Worm (Caenorhabditis elegans): ENCODE measurements around the gene F53C3.4.

Gene F53C3.4

DNA sequence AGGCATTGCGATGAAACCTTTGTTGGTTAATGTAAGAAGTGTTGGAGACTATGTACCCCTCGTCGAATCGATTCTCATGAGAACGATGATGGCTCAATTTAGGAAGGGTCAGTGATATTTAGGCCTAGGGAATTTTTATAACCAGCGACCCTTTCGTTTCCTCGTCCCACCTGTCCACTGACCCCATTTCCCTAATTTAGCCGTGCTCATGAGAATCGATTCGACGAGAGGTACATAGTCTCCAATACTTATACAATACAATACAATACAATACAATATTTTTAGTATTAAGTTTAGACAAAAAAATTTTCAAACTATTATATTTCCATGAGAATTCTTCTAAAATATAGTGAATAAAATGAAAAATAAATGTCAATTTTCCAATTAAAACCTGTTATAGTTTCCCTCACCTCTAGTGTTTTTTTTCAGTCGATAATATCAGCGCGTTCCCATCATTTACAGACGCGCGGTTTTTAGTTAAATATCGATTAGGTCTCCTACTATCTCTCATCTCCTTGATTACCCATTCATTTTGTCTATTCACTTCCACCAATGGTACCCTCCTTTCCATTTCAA is 5.5 kb downstream of the F53C3.4 start, which contains the start of the genes F53C3.11 and fbxb-103:
Gene F53C3.11, minus strand, starts transcription at position 101 of the 576 bp plus-strand sequence.
Gene fbxb-103, plus strand, starts transcription at position 526 of the 576 bp plus-strand sequence.
- TF ChIP-seq ets-7 (tag; optimal IDR thresholded peaks at IDR 0.05), result no peak
- TF ChIP-seq hmbx-1 (tag; optimal IDR thresholded peaks at IDR 0.05), result no peak
- TF ChIP-seq scrt-1 (GFP tag; IDR thresholded peaks at IDR 0.05), result no peak
- TF ChIP-seq tbx-11 (GFP tag; IDR thresholded peaks at IDR 0.05), result no peak

DNA sequence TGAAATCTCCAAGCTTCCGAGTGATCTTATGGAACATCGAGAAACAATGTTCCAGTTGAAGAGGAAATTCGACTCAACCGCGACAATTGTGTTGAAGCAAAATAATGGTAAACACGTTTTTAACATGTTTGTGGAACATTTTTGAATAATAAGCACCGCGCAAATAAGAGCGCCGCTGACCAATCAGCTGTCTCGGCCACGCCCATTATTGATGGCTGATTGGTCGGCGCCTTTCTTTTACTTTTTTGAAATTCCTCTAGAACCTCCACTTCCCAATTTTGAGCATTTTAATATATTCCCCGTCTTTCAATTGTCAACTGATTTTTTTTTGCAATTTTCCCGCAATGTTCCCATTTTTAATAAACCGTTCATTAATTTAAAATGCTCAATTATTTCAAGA is 6.9 kb downstream of the F53C3.4 start:
- TF ChIP-seq ama-1 (optimal IDR thresholded peaks at IDR 0.05) (no peak), tra-4 (tag; optimal IDR thresholded peaks at IDR 0.05) (no peak), hmbx-1 (tag; optimal IDR thresholded peaks at IDR 0.05) (no peak), tbx-11 (GFP tag; IDR thresholded peaks at IDR 0.05) (no peak), tbx-37 (GFP tag; conservative IDR thresholded peaks at IDR 0.05) (no peak), pes-1 (GFP tag; IDR thresholded peaks at IDR 0.05) (no peak), ceh-13 (GFP tag; optimal IDR thresholded peaks at IDR 0.05) (no peak), scrt-1 (GFP tag; IDR thresholded peaks at IDR 0.05) (no peak), aly-1 (tag; optimal IDR thresholded peaks at IDR 0.05) (no peak), B0310.2 (tag; optimal IDR thresholded peaks at IDR 0.05) (no peak)

DNA sequence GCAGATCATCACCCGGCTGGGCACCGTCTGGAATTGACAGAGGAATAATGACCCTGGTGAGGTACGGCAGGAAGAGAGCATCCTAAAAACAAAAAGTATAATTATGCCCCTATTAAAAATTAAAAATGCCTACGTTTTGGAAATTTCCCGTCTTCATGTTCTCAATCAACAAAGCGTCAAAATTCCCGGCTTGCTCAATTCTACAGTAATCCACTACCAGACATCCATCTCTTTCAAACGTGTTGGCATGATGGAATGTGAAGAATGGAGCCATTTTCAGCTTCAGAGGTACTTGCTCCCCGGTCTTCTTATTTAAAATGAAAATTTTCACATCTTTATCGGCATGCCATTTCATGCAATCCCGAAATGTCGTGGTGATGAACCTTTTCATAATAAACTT is 8.1 kb downstream of the F53C3.4 start:
- TF ChIP-seq hmg-4 (GFP tag; optimal IDR thresholded peaks at IDR 0.05) (no peak), tra-4 (tag; optimal IDR thresholded peaks at IDR 0.05) (no peak), pes-1 (GFP tag; IDR thresholded peaks at IDR 0.05) (no peak), scrt-1 (GFP tag; IDR thresholded peaks at IDR 0.05) (no peak), ceh-13 (GFP tag; optimal IDR thresholded peaks at IDR 0.05) (no peak), B0310.2 (tag; optimal IDR thresholded peaks at IDR 0.05) (no peak), hnd-1 (tag; optimal IDR thresholded peaks at IDR 0.05) (no peak), tbx-37 (GFP tag; conservative IDR thresholded peaks at IDR 0.05) (no peak), tbx-11 (GFP tag; IDR thresholded peaks at IDR 0.05) (no peak), flt-1 (GFP tag; IDR thresholded peaks at IDR 0.05) (no peak), ama-1 (optimal IDR thresholded peaks at IDR 0.05) (no peak), ets-7 (tag; optimal IDR thresholded peaks at IDR 0.05) (no peak), hmbx-1 (tag; optimal IDR thresholded peaks at IDR 0.05) (no peak)

DNA sequence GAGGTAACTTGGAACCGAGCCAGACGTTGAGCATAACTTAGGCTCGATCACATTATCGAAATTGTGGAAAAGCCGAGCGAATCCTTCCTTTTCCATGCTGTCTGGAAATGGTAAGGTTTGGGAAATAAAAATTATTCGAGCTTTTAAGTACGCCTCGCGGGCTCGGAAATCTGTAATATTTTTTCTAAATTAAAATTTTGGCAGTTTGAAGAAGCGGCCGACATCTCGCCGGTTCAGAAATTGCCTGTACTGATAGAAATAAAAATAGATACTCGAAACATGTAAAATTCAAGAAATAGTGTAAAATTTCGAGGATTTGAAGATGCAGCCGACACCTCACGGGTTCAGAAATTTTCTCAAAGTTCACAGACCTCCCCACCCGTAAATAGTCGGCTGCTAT is 9.5 kb downstream of the F53C3.4 start, which contains the start of gene bcmo-2:
Gene bcmo-2, minus strand, starts transcription at position 101 of the 400 bp plus-strand sequence.
- TF ChIP-seq ceh-36 (tag; optimal IDR thresholded peaks at IDR 0.05) (no peak), F13C5.2 (tag; optimal IDR thresholded peaks at IDR 0.05) (no peak), sea-1 (GFP tag; conservative IDR thresholded peaks at IDR 0.05) (no peak), ceh-13 (GFP tag; optimal IDR thresholded peaks at IDR 0.05) (no peak), hnd-1 (tag; optimal IDR thresholded peaks at IDR 0.05) (no peak), hmg-4 (GFP tag; optimal IDR thresholded peaks at IDR 0.05) (no peak), hmbx-1 (tag; optimal IDR thresholded peaks at IDR 0.05) (no peak), scrt-1 (GFP tag; IDR thresholded peaks at IDR 0.05) (no peak), pes-1 (GFP tag; IDR thresholded peaks at IDR 0.05) (no peak), B0310.2 (tag; optimal IDR thresholded peaks at IDR 0.05) (no peak), tra-4 (tag; optimal IDR thresholded peaks at IDR 0.05) (no peak), tbx-37 (GFP tag; conservative IDR thresholded peaks at IDR 0.05) (no peak), tbx-11 (GFP tag; IDR thresholded peaks at IDR 0.05) (no peak), flt-1 (GFP tag; IDR thresholded peaks at IDR 0.05) (no peak), aly-1 (tag; optimal IDR thresholded peaks at IDR 0.05) (no peak), ets-7 (tag; optimal IDR thresholded peaks at IDR 0.05) (no peak), ama-1 (optimal IDR thresholded peaks at IDR 0.05) (no peak)

DNA sequence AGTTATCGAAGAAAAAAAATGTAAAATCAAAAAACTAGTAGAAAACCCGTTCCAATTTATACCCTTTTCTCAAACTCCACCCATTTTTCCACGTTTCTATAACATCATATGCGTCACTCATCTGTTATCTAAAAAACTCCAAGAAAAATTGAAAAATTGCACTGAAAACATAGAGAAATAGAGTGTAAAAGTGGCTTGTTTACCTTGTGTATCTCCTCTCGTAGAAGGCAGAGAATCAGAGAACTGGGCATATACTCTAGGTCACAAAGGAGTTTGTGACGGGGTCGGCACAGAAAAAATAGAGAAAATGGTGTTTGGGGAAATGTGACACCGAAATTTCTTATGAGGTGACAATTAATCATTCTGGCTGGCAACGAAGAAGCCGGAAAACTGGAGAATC is 10.1 kb downstream of the F53C3.4 start:
- TF ChIP-seq hmbx-1 (tag; optimal IDR thresholded peaks at IDR 0.05) (no peak), scrt-1 (GFP tag; IDR thresholded peaks at IDR 0.05) (no peak), ama-1 (optimal IDR thresholded peaks at IDR 0.05) (no peak), tbx-37 (GFP tag; conservative IDR thresholded peaks at IDR 0.05) (no peak)

DNA sequence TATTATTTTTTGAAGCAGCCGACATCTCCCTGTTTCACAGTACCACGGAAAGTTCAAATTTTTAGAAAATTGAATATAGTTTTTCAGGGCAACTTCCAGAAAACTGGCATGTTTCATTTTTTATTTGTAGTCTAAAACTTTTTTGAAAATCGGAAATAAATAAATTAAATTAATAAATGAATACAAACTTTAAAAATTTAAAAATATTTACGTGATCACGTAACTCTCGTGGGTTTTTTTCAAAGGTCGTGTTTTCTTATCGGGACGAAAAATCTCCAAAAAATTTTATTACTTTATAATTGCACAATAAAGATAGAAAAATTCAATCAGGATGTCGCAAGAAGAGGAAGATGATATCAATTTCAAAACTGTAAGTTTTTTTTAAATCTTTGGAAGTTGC is 10.5 kb downstream of the F53C3.4 start, which contains the start of gene F53C3.1:
Gene F53C3.1, plus strand, starts transcription at position 301 of the 400 bp plus-strand sequence.
- TF ChIP-seq aly-1 (tag; optimal IDR thresholded peaks at IDR 0.05), result no peak
- TF ChIP-seq tbx-37 (GFP tag; conservative IDR thresholded peaks at IDR 0.05), result no peak
- TF ChIP-seq pes-1 (GFP tag; IDR thresholded peaks at IDR 0.05), result no peak
- no peak for TF ChIP-seq F13C5.2 (tag; optimal IDR thresholded peaks at IDR 0.05)
- TF ChIP-seq B0310.2 (tag; optimal IDR thresholded peaks at IDR 0.05), result no peak
- no peak for TF ChIP-seq hmbx-1 (tag; optimal IDR thresholded peaks at IDR 0.05)
- no peak for TF ChIP-seq ama-1 (optimal IDR thresholded peaks at IDR 0.05)
- TF ChIP-seq ceh-36 (tag; optimal IDR thresholded peaks at IDR 0.05), result no peak
- no peak for TF ChIP-seq hmg-4 (GFP tag; optimal IDR thresholded peaks at IDR 0.05)
- TF ChIP-seq ceh-13 (GFP tag; optimal IDR thresholded peaks at IDR 0.05), result no peak
- TF ChIP-seq flt-1 (GFP tag; IDR thresholded peaks at IDR 0.05), result no peak
- TF ChIP-seq tra-4 (tag; optimal IDR thresholded peaks at IDR 0.05), result no peak
- no peak for TF ChIP-seq ets-7 (tag; optimal IDR thresholded peaks at IDR 0.05)
- no peak for TF ChIP-seq scrt-1 (GFP tag; IDR thresholded peaks at IDR 0.05)

DNA sequence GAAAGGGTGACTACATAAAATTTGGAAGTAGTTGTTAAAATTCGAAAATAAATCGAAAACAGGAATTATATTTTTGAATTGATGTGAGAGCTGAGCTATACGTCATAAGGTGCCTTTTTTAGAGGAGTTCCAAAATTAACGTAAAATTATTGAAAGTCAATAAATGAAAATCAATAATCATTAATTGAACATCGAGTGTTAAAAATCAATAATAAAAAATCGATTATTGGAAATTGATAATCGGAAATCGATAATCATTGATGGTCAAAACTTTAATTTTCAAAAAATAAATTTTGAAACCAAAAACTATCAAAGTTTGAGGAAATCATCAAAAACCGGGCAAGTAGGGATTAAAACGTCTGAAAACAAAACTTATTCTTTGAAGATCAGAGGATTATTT is 12.5 kb downstream of the F53C3.4 start:
- TF ChIP-seq ama-1 (optimal IDR thresholded peaks at IDR 0.05), result no peak
- TF ChIP-seq hmg-4 (GFP tag; optimal IDR thresholded peaks at IDR 0.05), result no peak
- no peak for TF ChIP-seq tbx-11 (GFP tag; IDR thresholded peaks at IDR 0.05)
- no peak for TF ChIP-seq F13C5.2 (tag; optimal IDR thresholded peaks at IDR 0.05)
- TF ChIP-seq hnd-1 (tag; optimal IDR thresholded peaks at IDR 0.05), result no peak
- TF ChIP-seq aly-1 (tag; optimal IDR thresholded peaks at IDR 0.05), result no peak
- TF ChIP-seq ets-7 (tag; optimal IDR thresholded peaks at IDR 0.05), result no peak
- TF ChIP-seq tbx-37 (GFP tag; conservative IDR thresholded peaks at IDR 0.05), result no peak
- TF ChIP-seq B0310.2 (tag; optimal IDR thresholded peaks at IDR 0.05), result no peak
- no peak for TF ChIP-seq sea-1 (GFP tag; conservative IDR thresholded peaks at IDR 0.05)

Measured in whole organism, early embryonic.